Fruit fly (Drosophila melanogaster): ENCODE results near the gene CCT1.
A peak's percentile ranks its signal among the peaks of the same experiment; 100 is the strongest.

The CCT1 gene

dm6 chr3R:22522859-22523258 lies 31.6 kb upstream of the CCT1 start:
- TF ChIP-seq Pdp1 (GFP tag; optimal IDR thresholded peaks at IDR 0.05) (peak in 1 of 2 experiments; percentile 8), CG13894 (tag; optimal IDR thresholded peaks at IDR 0.05) (no peak), sd (tag; optimal IDR thresholded peaks at IDR 0.05) (peak; percentile 17), dm (GFP tag; optimal IDR thresholded peaks at IDR 0.05) (no peak), CG7556 (GFP tag; optimal IDR thresholded peaks at IDR 0.05) (no peak), CG42726 (GFP tag; IDR thresholded peaks at IDR 0.05; ENCODE audit: partially characterized antibody) (no peak), Dref (GFP tag; IDR thresholded peaks at IDR 0.05) (no peak), sug (tag; optimal IDR thresholded peaks at IDR 0.05) (peak; percentile 70), CG10543 (GFP tag; optimal IDR thresholded peaks at IDR 0.05) (peak; percentile 66), Hey (tag; optimal IDR thresholded peaks at IDR 0.05) (peak; percentile 26), ERR (GFP tag; optimal IDR thresholded peaks at IDR 0.05) (peak; percentile 27), nerfin-2 (GFP tag; IDR thresholded peaks at IDR 0.05; ENCODE audit: partially characterized antibody) (no peak), CG8089 (GFP tag; optimal IDR thresholded peaks at IDR 0.05) (no peak), Doc3 (GFP tag; IDR thresholded peaks at IDR 0.05; ENCODE audit: partially characterized antibody) (no peak), CG2678 (tag; optimal IDR thresholded peaks at IDR 0.05) (no peak), kah (GFP tag; optimal IDR thresholded peaks at IDR 0.05) (no peak), fd64A (GFP tag; optimal IDR thresholded peaks at IDR 0.05) (no peak), z (GFP tag; IDR thresholded peaks at IDR 0.05) (no peak), CG34376 (GFP tag; optimal IDR thresholded peaks at IDR 0.05) (peak; percentile 80), CG14667 (GFP tag; IDR thresholded peaks at IDR 0.05) (no peak), CG8290 (GFP tag; optimal IDR thresholded peaks at IDR 0.05) (no peak), CG8290 (tag; optimal IDR thresholded peaks at IDR 0.05) (no peak), Med (GFP tag) (peak; percentile 10), bowl (GFP tag; IDR thresholded peaks at IDR 0.05) (no peak), CG2199 (GFP tag; IDR thresholded peaks at IDR 0.05) (no peak), C15 (GFP tag; IDR thresholded peaks at IDR 0.05) (no peak), CG10979 (tag; optimal IDR thresholded peaks at IDR 0.05) (no peak), CG32767 (GFP tag; IDR thresholded peaks at IDR 0.05) (no peak), oc (tag; optimal IDR thresholded peaks at IDR 0.05) (no peak), exex (tag; optimal IDR thresholded peaks at IDR 0.05) (peak; percentile 74), CG12769 (tag; optimal IDR thresholded peaks at IDR 0.05) (peak; percentile 4), h (optimal IDR thresholded peaks at IDR 0.05) (no peak), chinmo (GFP tag; IDR thresholded peaks at IDR 0.05; ENCODE audit: partially characterized antibody) (0 out of 4 replicates have a peak, but pooled peaks have one; percentile 51), lilli (GFP tag; optimal IDR thresholded peaks at IDR 0.05) (no peak)

- peak; percentile 7 for TF ChIP-seq CG34376 (GFP tag; optimal IDR thresholded peaks at IDR 0.05)
- TF ChIP-seq Med (GFP tag): peak; percentile 68
- TF ChIP-seq cwo (GFP tag; optimal IDR thresholded peaks at IDR 0.05): peak; percentile 46
- no peak for TF ChIP-seq CG10543 (GFP tag; optimal IDR thresholded peaks at IDR 0.05)
- TF ChIP-seq CG6272 (GFP tag; IDR thresholded peaks at IDR 0.05): no peak
- peak; percentile 4 for TF ChIP-seq Hey (tag; optimal IDR thresholded peaks at IDR 0.05)
- TF ChIP-seq lmd (GFP tag; IDR thresholded peaks at IDR 0.05): no peak
- TF ChIP-seq CG3065 (GFP tag; optimal IDR thresholded peaks at IDR 0.05): no peak
- peak; percentile 63 for TF ChIP-seq sug (tag; optimal IDR thresholded peaks at IDR 0.05)
- 0 out of 2 replicates have a peak, but pooled peaks have one; percentile 7 for TF ChIP-seq Rfx (GFP tag; IDR thresholded peaks at IDR 0.05)
- TF ChIP-seq CG2199 (GFP tag; IDR thresholded peaks at IDR 0.05): no peak
- no peak for TF ChIP-seq CG14965 (GFP tag; optimal IDR thresholded peaks at IDR 0.05; ENCODE audit: borderline replicate concordance)
- TF ChIP-seq D (optimal IDR thresholded peaks at IDR 0.05): no peak
- TF ChIP-seq D (GFP tag; optimal IDR thresholded peaks at IDR 0.05): no peak
- TF ChIP-seq exex (tag; optimal IDR thresholded peaks at IDR 0.05): peak; percentile 86
- TF ChIP-seq pb (GFP tag; optimal IDR thresholded peaks at IDR 0.05): no peak
- TF ChIP-seq CG3281 (GFP tag; optimal IDR thresholded peaks at IDR 0.05): no peak
- TF ChIP-seq ham (GFP tag; IDR thresholded peaks at IDR 0.05): no peak
- TF ChIP-seq NfI (GFP tag; optimal IDR thresholded peaks at IDR 0.05): no peak
Observed at dm6 chr3R:22522042-22522441, 30.8 kb upstream of the CCT1 start.
